Fruit fly (Drosophila melanogaster) whole organism, embryonic: ENCODE data around the gene st.

Source experiments
- CG13287 ChIP-seq: fragments of 200-800 bp; sonication (Bioruptor generic); IDR thresholded peaks from 2 replicates; pipeline ENCODE4 v1.3.6; 2022; ENCODE audit warnings: missing biosample characterization, missing genetic modification characterization; ENCODE audit not compliant: partially characterized antibody
- CG15479 ChIP-seq: fragments of 200-800 bp; sonication (Bioruptor generic); optimal IDR thresholded peaks from 3 replicates; lab custom pipeline; 2019; ENCODE audit warnings: missing biosample characterization, mild to moderate bottlenecking, missing genetic modification characterization, moderate library complexity
- CG6654 ChIP-seq: fragments of 200-800 bp; sonication (Bioruptor generic); optimal IDR thresholded peaks from 2 replicates; lab custom pipeline; 2017; ENCODE audit warnings: missing biosample characterization, mild to moderate bottlenecking, missing genetic modification characterization
- CrebB ChIP-seq: fragments of 200-800 bp; sonication (Bioruptor generic); optimal IDR thresholded peaks from 3 replicates; lab custom pipeline; 2018; ENCODE audit warnings: missing biosample characterization, mild to moderate bottlenecking, missing genetic modification characterization
- Dip3 ChIP-seq: fragments of 200-800 bp; sonication (Bioruptor generic); optimal IDR thresholded peaks from 3 replicates; lab custom pipeline; 2016; ENCODE audit warnings: missing biosample characterization, missing genetic modification characterization
- MBD-R2 ChIP-seq: fragments of 200-800 bp; sonication (Bioruptor generic); IDR thresholded peaks from 2 replicates; pipeline ENCODE4 v1.3.6; 2022; ENCODE audit warnings: missing biosample characterization, missing genetic modification characterization

DNA sequence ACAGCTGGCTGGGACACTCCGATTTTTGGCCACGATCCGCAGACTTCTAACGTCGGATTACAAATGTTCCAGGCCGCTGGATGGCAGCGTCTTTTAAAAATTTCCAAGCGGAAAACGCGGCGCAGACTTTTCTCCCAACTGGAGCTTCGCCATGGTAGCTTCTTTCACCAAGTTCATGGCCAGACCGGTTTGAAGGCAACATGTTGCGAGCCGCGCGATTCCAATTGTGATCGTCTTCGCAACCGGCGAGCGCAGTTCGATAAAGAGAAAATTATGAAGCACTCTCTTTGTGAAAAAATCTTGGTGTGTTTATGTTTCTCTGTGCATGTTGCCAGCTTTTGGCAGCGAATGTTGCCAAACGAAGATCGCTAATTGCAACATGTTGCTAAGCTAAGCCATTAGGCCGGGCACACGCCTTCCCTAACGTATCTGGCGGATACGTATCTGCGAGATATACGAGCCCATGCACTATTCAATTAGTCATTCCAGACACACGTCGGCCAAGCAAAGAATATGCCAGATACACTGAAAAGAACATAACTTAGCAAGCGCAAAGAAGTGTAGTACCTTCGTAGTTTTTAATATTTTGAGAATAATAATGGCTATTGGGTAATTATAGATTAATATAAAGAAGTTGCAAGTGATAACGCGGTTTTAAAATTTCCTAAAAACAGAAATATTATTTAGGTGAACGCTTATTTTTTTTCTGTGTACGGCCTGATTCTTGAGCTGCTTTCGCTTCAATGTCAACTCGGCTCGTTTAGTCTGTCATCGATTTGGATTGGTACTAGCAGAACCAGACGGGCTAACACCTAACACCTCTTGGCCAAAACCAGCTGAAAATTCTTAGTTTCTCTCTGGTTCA, 45.3 kb upstream of the st start, which contains the start of gene dsx-c73A:
- TF ChIP-seq CG6654 (peak; percentile 5), CG15479 (GFP tag; lab: Kevin White, UChicago) (no peak), CG13287 (GFP tag; lab: Robert Waterston, UW) (0 out of 2 replicates have a peak, but pooled peaks have one; percentile 31), CrebB (tag; lab: Kevin White, UChicago) (no peak), MBD-R2 (GFP tag; lab: Robert Waterston, UW) (no peak), Dip3 (GFP tag; lab: Kevin White, UChicago) (no peak)
